Worm (Caenorhabditis elegans) whole organism, L4 larva: ENCODE results near the gene nep-18.

Source experiments
- cey-2 ChIP-seq: sonication (generic microtip); optimal IDR thresholded peaks from 3 replicates; lab custom pipeline; 2017; ENCODE audit warnings: missing genetic modification characterization, mild to moderate bottlenecking, missing compliant biosample characterization, antibody characterized with exemption, borderline replicate concordance; ENCODE audit not compliant: insufficient read depth
- daf-12 ChIP-seq: fragments of 150-350 bp; optimal IDR thresholded peaks from 2 replicates; lab custom pipeline; 2014; ENCODE audit warnings: missing biosample characterization, missing genetic modification reagents, missing genetic modification characterization
- egl-27 ChIP-seq: sonication (generic microtip); optimal IDR thresholded peaks from 3 replicates; lab custom pipeline; 2017; ENCODE audit warnings: missing biosample characterization, missing genetic modification reagents, missing genetic modification characterization
- nhr-28 ChIP-seq: fragments of 150-350 bp; optimal IDR thresholded peaks from 2 replicates; lab custom pipeline; 2014; ENCODE audit warnings: missing biosample characterization, missing genetic modification characterization
- saeg-2 ChIP-seq: fragments of 200-800 bp; sonication (Bioruptor generic); IDR thresholded peaks from 2 replicates; pipeline ENCODE4 v1.3.6; 2022; ENCODE audit warnings: missing genetic modification reagents, missing genetic modification characterization, missing compliant biosample characterization
- unc-62 ChIP-seq, 3 experiments: fragments of 150-350 bp in 1 of 3; sonication (generic microtip); optimal IDR thresholded peaks in 2 of 3; peaks in 1 of 3; 1 replicate in 1 of 3; 2 replicates in 2 of 3; lab custom pipeline; 2014 to 2017; ENCODE audit warnings: missing biosample characterization in 3 of 3, missing genetic modification characterization in 3 of 3, missing genetic modification reagents in 3 of 3, missing genotype in 1 of 3

DNA sequence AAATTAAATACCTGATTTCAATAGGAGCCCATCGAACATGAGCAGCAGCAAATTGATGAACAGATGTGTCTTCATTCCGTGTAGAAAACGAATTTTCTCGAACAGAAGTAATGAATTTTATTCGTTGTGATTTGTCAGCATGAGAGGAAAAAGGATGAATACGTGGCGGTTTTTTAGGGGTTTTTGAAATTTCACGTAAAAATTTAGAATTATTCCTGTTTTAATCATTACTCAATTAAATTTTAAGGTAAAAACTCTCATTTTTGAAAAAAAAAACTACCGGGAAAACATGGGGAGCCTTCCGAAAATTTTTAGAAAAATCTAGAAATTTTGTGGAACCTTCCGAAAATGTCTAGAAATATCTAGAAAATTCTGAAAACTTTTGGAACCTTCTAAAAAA, 26.1 kb downstream of the nep-18 start, which contains the start of gene K02F6.7:
- no peak for TF ChIP-seq saeg-2 (GFP tag; lab: Robert Waterston, UW)
- TF ChIP-seq cey-2: no peak
- TF ChIP-seq egl-27 (tag; lab: Kevin White, UChicago): no peak
- TF ChIP-seq nhr-28 (tag; lab: Kevin White, UChicago): no peak
- no peak for TF ChIP-seq unc-62 (GFP tag; optimal IDR thresholded peaks at IDR 0.05 in 1 of 2; lab: Kevin White, UChicago)
- no peak for TF ChIP-seq unc-62 (tag; optimal IDR thresholded peaks at IDR 0.05; lab: Kevin White, UChicago)
- no peak for TF ChIP-seq daf-12 (tag; lab: Kevin White, UChicago)
